Worm (Caenorhabditis elegans): Measurements from ENCODE around the gene Y32F6A.5.
A peak's percentile ranks its signal among the peaks of the same experiment; 100 is the strongest.

Y32F6A.5 gene

DNA sequence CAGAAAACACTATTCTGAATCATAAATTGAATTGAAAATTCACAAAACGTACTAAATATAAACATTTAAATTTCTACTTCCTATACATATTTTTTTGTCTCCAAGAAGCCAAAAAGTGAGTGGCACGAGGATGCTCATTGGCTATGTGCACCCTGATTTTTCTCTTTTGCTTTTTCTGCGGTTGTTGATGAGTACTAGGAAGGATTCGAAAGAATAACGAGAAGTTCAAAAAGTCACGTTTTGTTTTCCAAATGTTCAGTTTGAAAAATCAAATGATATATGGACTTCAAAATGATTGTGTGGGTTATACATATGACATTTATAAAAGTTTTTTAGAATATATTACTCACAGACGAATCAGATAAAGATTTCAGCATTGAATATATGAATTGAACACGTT, 11.3 kb upstream of the Y32F6A.5 start (continued):
- TF ChIP-seq C34F6.9 (tag; optimal IDR thresholded peaks at IDR 0.05) (peak; percentile 50), sem-4 (tag; optimal IDR thresholded peaks at IDR 0.05) (no peak), elt-3 (tag; optimal IDR thresholded peaks at IDR 0.05) (no peak), lin-11 (tag; optimal IDR thresholded peaks at IDR 0.05) (no peak), ztf-1 (GFP tag; conservative IDR thresholded peaks at IDR 0.05) (no peak), lin-13 (GFP tag; optimal IDR thresholded peaks at IDR 0.05) (no peak), nhr-12 (tag; optimal IDR thresholded peaks at IDR 0.05) (no peak), Y55F3AM.14 (GFP tag; optimal IDR thresholded peaks at IDR 0.05) (no peak)

DNA sequence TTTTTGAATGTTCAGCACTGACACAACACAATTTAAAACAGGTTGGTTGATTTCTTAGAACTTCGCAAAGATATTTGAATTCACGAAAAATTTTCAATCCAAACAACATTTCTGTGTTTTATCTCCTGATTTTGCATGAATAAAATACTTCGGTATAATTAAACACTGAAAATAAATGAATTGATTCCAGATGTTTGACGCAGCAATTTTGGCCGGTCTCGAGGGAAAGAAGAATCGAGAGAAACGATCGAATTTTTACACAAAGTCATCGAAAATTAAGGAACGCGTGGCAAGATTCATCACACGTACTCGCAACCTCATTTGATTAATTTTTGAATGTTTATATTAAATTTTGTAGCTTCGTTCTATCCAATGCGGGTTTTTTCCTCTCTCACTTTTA, 10.8 kb upstream of the Y32F6A.5 start:
- TF ChIP-seq gmeb-1 (tag; optimal IDR thresholded peaks at IDR 0.05) (no peak), nhr-10 (tag; optimal IDR thresholded peaks at IDR 0.05) (no peak)

DNA sequence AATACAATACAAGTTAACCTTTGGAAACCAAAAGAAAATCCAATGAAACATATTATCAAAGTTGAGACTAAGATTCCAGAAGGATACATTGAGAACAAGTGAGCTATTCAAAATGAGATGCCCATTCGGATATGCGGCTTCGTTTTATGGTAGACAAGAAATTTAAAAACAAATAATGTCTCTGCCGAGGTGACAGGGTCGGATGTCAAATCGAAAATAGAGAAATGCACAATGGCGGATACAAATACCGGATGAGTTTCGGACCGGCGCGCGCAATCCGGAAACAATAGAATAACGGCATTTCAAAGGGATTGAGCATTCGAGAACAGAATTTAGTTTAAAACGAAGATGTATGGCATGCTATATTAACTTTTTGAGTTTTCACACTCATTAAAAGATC, 9.9 kb upstream of the Y32F6A.5 start, which contains the start of gene F22E12.3:
F22E12.3 (minus strand) TSS at position 101 of the 400 bp plus-strand sequence.
- no peak for TF ChIP-seq skn-1 (tag; optimal IDR thresholded peaks at IDR 0.05)
- no peak for TF ChIP-seq alr-1 (tag; optimal IDR thresholded peaks at IDR 0.05)
- TF ChIP-seq peb-1 (tag; optimal IDR thresholded peaks at IDR 0.05): no peak
- no peak for TF ChIP-seq nhr-237 (tag; optimal IDR thresholded peaks at IDR 0.05)
- no peak for TF ChIP-seq unc-62 (GFP tag; optimal IDR thresholded peaks at IDR 0.05)
- TF ChIP-seq ama-1 (optimal IDR thresholded peaks at IDR 0.05): no peak
- TF ChIP-seq nhr-21 (tag; optimal IDR thresholded peaks at IDR 0.05): no peak
- no peak for TF ChIP-seq nhr-77 (tag; optimal IDR thresholded peaks at IDR 0.05)
- no peak for TF ChIP-seq mdl-1 (tag; optimal IDR thresholded peaks at IDR 0.05)
- TF ChIP-seq sem-4 (tag; optimal IDR thresholded peaks at IDR 0.05): no peak
- no peak for TF ChIP-seq ztf-4 (tag; optimal IDR thresholded peaks at IDR 0.05)
- TF ChIP-seq gmeb-1 (tag; optimal IDR thresholded peaks at IDR 0.05): no peak

DNA sequence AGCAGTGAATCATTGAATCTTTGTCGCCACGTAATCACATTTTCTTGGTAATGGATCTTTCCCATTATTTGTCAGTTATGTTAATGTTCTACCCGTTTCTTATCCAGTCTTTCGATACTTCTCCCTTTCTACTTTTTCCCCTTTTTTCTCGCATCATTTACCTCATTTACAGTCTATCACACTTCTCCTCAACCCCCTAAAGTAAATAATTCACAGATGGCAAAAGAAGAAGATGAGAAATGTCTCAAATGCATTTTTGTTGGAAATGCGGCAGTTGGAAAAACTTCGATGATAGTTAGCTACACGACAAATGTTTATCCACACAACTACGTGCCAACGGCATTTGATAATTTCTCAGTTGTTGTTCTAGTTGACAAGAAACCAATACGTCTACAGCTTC, 8.7 kb upstream of the Y32F6A.5 start, which contains the start of gene chw-1:
chw-1 (plus strand) TSS at position 217 of the 400 bp plus-strand sequence.
- TF ChIP-seq aly-2 (tag; optimal IDR thresholded peaks at IDR 0.05) (no peak), nhr-25 (tag; optimal IDR thresholded peaks at IDR 0.05) (peak; percentile 9)

DNA sequence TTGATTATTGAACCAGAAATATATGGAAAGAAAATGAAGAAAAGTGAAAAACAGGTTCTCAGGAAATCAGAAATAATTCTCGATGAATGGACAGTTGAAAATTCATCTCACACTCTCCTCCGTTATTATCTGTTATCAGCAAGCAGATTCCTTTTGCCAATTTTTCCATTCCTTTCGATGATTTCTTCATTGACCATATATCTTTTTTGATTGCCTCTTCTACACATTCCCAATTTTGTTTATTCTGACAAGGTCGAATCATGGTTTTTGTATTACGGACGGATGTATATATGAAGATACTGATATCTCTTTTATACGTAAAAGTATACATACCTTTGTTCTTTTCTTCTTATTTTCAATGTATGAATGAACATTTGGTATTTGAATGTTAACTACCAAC, 7.3 kb upstream of the Y32F6A.5 start:
- TF ChIP-seq F13H6.1 (tag; optimal IDR thresholded peaks at IDR 0.05) (no peak), fos-1 (tag; optimal IDR thresholded peaks at IDR 0.05) (peak; percentile 2), sma-3 (GFP tag; optimal IDR thresholded peaks at IDR 0.05) (peak; percentile 10), nhr-21 (tag; optimal IDR thresholded peaks at IDR 0.05) (peak; percentile 25), nhr-6 (tag; optimal IDR thresholded peaks at IDR 0.05) (no peak), unc-39 (tag; optimal IDR thresholded peaks at IDR 0.05) (no peak), snpc-4 (tag; optimal IDR thresholded peaks at IDR 0.05) (no peak), lin-13 (GFP tag; optimal IDR thresholded peaks at IDR 0.05) (no peak), sma-9 (GFP tag; optimal IDR thresholded peaks at IDR 0.05) (peak; percentile 17), sma-9 (tag; optimal IDR thresholded peaks at IDR 0.05) (no peak), gmeb-1 (tag; optimal IDR thresholded peaks at IDR 0.05) (no peak), nhr-237 (tag; optimal IDR thresholded peaks at IDR 0.05) (no peak), elt-1 (tag; optimal IDR thresholded peaks at IDR 0.05) (no peak), lsy-2 (tag; optimal IDR thresholded peaks at IDR 0.05) (no peak)

DNA sequence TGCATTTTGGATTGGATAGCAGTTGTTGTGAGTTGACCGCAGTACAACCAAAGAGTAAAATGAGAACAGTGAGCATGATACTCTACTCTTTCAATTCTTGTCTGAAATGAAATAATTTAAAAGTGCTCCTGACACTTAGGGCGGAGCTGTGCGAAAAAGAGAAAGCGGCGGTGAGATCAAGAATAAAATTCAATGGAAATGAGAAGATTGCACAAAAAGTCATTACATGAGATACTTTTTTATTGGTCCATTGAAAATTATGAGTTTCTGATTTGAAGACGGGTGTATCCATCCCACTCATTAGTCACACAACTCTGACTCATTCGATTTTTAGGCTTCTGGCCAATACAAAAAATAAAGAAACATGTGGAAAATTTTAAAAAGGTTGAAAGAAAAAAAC, 3.8 kb upstream of the Y32F6A.5 start, which contains the start of gene F22E12.1:
F22E12.1 (minus strand) TSS at position 101 of the 400 bp plus-strand sequence.
- TF ChIP-seq nhr-11 (tag; optimal IDR thresholded peaks at IDR 0.05) (no peak), sma-3 (GFP tag; optimal IDR thresholded peaks at IDR 0.05) (no peak), mab-5 (tag; optimal IDR thresholded peaks at IDR 0.05) (no peak), nhr-21 (tag; optimal IDR thresholded peaks at IDR 0.05) (no peak), unc-62 (GFP tag; optimal IDR thresholded peaks at IDR 0.05) (no peak), lin-39 (tag; optimal IDR thresholded peaks at IDR 0.05) (no peak), R02D3.7 (tag; optimal IDR thresholded peaks at IDR 0.05) (no peak), lin-13 (GFP tag; optimal IDR thresholded peaks at IDR 0.05) (no peak), skn-1 (tag; optimal IDR thresholded peaks at IDR 0.05) (no peak), ama-1 (optimal IDR thresholded peaks at IDR 0.05) (no peak), egl-27 (tag; optimal IDR thresholded peaks at IDR 0.05) (no peak), Y55F3AM.14 (GFP tag; optimal IDR thresholded peaks at IDR 0.05) (no peak), fos-1 (tag; optimal IDR thresholded peaks at IDR 0.05) (no peak), nhr-25 (tag; optimal IDR thresholded peaks at IDR 0.05) (no peak), ztf-4 (tag; optimal IDR thresholded peaks at IDR 0.05) (no peak)
